Worm (Caenorhabditis elegans) whole organism, L2 larva: ENCODE data around the gene R09A8.5.

Experiments used
- mab-5 ChIP-seq: fragments of 150-350 bp; optimal IDR thresholded peaks from 2 replicates; lab custom pipeline; 2014; ENCODE audit warnings: missing biosample characterization, missing genetic modification characterization
- nhr-10 ChIP-seq: sonication (generic microtip); optimal IDR thresholded peaks from 2 replicates; lab custom pipeline; 2017; ENCODE audit warnings: missing biosample characterization, missing genetic modification characterization
- nhr-11 ChIP-seq: fragments of 150-350 bp; optimal IDR thresholded peaks from 2 replicates; lab custom pipeline; 2014; ENCODE audit warnings: missing biosample characterization, missing genetic modification characterization
- nhr-77 ChIP-seq: fragments of 150-350 bp; optimal IDR thresholded peaks from 2 replicates; lab custom pipeline; 2014; ENCODE audit warnings: missing biosample characterization, missing genetic modification characterization

DNA sequence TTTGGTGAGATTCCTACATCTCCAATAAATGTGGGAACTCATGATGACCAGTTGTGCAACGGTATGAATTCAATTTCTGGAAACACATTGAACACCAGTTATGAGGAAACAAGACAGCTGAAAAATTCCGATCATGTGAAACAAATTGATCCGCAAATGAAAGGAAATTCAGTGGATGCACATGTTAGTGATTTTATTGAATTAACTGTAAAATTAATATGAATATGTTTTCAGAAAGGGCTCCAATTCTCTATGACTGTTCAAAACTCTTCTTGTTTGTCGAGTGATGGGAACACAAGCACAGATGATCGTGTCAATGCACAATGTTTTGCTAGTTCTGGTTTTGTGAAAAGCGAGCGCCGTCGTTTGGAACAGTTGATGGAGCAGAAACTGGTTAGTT is 20.0 kb downstream of the R09A8.5 start:
- no peak for TF ChIP-seq nhr-10 (tag; lab: Kevin White, UChicago)
- TF ChIP-seq nhr-77 (tag; lab: Kevin White, UChicago): no peak
- TF ChIP-seq nhr-11: no peak
- TF ChIP-seq mab-5: no peak
